Fruit fly (Drosophila melanogaster) whole organism, wandering third instar larva: Measurements from ENCODE around the gene CG8289.
A peak's percentile ranks its signal among the peaks of the same experiment; 100 is the strongest.

ENCODE experiments used
- Abd-B ChIP-seq: fragments of >200 bp; optimal IDR thresholded peaks from 2 replicates; lab custom pipeline; 2017; ENCODE audit warnings: missing biosample characterization, missing genetic modification characterization
- CG32264 ChIP-seq: fragments of 200-800 bp; sonication (Bioruptor generic); optimal IDR thresholded peaks from 2 replicates; lab custom pipeline; 2016; ENCODE audit warnings: missing biosample characterization, missing genetic modification characterization
- CG9705 ChIP-seq: fragments of 200-800 bp; sonication (Bioruptor generic); optimal IDR thresholded peaks from 2 replicates; lab custom pipeline; 2018; ENCODE audit warnings: missing biosample characterization, mild to moderate bottlenecking, missing genetic modification characterization
- CrebA ChIP-seq: fragments of 200-800 bp; sonication (Bioruptor generic); optimal IDR thresholded peaks from 2 replicates; lab custom pipeline; 2016; ENCODE audit warnings: missing biosample characterization, mild to moderate bottlenecking, missing genetic modification characterization, borderline replicate concordance
- Dfd ChIP-seq: fragments of >200 bp; optimal IDR thresholded peaks from 2 replicates; lab custom pipeline; 2017; ENCODE audit warnings: missing biosample characterization, missing genetic modification characterization
- Dif ChIP-seq: fragments of 200-275, 200-300 bp; sonication (Bioruptor generic); optimal IDR thresholded peaks from 2 replicates; lab custom pipeline; 2018; ENCODE audit warnings: missing biosample characterization, missing genetic modification characterization; ENCODE audit not compliant: partially characterized antibody
- GATAd ChIP-seq: sonication (Bioruptor generic); optimal IDR thresholded peaks from 2 replicates; lab custom pipeline; 2016; ENCODE audit warnings: missing biosample characterization, missing genetic modification characterization
- HLH106 ChIP-seq: fragments of 200-800 bp; optimal IDR thresholded peaks from 3 replicates; lab custom pipeline; 2019; ENCODE audit warnings: missing biosample characterization, mild to moderate bottlenecking, missing genetic modification characterization, moderate library complexity
- Hnf4 ChIP-seq: fragments of 200-800 bp; sonication (Bioruptor generic); optimal IDR thresholded peaks from 2 replicates; lab custom pipeline; 2016; ENCODE audit warnings: missing biosample characterization, mild to moderate bottlenecking, missing genetic modification characterization
- Hr78 ChIP-seq: fragments of >200 bp; optimal IDR thresholded peaks from 2 replicates; lab custom pipeline; 2017; ENCODE audit warnings: missing biosample characterization, missing genetic modification characterization
- Hr83 ChIP-seq: fragments of 200-300 bp; sonication (Bioruptor generic); optimal IDR thresholded peaks from 2 replicates; lab custom pipeline; 2016; ENCODE audit warnings: missing biosample characterization, mild to moderate bottlenecking, missing genetic modification characterization, moderate library complexity; ENCODE audit not compliant: poor library complexity, severe bottlenecking
- Jra ChIP-seq: sonication (Bioruptor generic); optimal IDR thresholded peaks from 2 replicates; lab custom pipeline; 2016; ENCODE audit warnings: missing biosample characterization, missing genetic modification characterization
- OdsH ChIP-seq: fragments of 200-800 bp; sonication (Bioruptor generic); optimal IDR thresholded peaks from 2 replicates; lab custom pipeline; 2016; ENCODE audit warnings: missing biosample characterization, mild to moderate bottlenecking, missing genetic modification characterization
- Rel ChIP-seq, 2 experiments: fragments of 200-800 bp; sonication (Bioruptor generic) in 1 of 2; optimal IDR thresholded peaks; 2 replicates in 1 of 2; 3 replicates in 1 of 2; lab custom pipeline; 2016 to 2019; ENCODE audit warnings: mild to moderate bottlenecking in 2 of 2, missing biosample characterization in 2 of 2, missing genetic modification characterization in 2 of 2, moderate library complexity in 1 of 2
- Sp1 ChIP-seq: fragments of 200-800 bp; sonication (Bioruptor generic); optimal IDR thresholded peaks from 3 replicates; lab custom pipeline; 2019; ENCODE audit warnings: missing biosample characterization, mild to moderate bottlenecking, missing genetic modification characterization, moderate library complexity
- Vsx2 ChIP-seq: fragments of 200-300, 225-300 bp; sonication (Bioruptor generic); optimal IDR thresholded peaks from 2 replicates; lab custom pipeline; 2018; ENCODE audit warnings: missing biosample characterization, missing genetic modification characterization; ENCODE audit not compliant: partially characterized antibody
- br ChIP-seq: fragments of 200-800 bp; sonication (Bioruptor generic); optimal IDR thresholded peaks from 2 replicates; lab custom pipeline; 2016; ENCODE audit warnings: missing biosample characterization, missing genetic modification characterization
- brk ChIP-seq: fragments of 200-800 bp; sonication (Bioruptor generic); optimal IDR thresholded peaks from 2 replicates; lab custom pipeline; 2016; ENCODE audit warnings: missing biosample characterization, mild to moderate bottlenecking, missing genetic modification characterization
- dl ChIP-seq, 2 experiments: fragments of 175-275, 200-275 bp in 1 of 2; fragments of 200-275 bp in 1 of 2; sonication (Bioruptor generic); optimal IDR thresholded peaks; lab custom pipeline; 2018; ENCODE audit warnings: mild to moderate bottlenecking in 2 of 2, missing biosample characterization in 2 of 2, missing genetic modification characterization in 2 of 2, moderate library complexity in 2 of 2; ENCODE audit not compliant: partially characterized antibody in 2 of 2, insufficient read depth in 1 of 2
- dmrt93B ChIP-seq: fragments of 200-800 bp; sonication (Bioruptor generic); optimal IDR thresholded peaks from 2 replicates; lab custom pipeline; 2018; ENCODE audit warnings: missing biosample characterization, mild to moderate bottlenecking, missing genetic modification characterization
- dsf ChIP-seq: sonication (Bioruptor generic); optimal IDR thresholded peaks from 2 replicates; lab custom pipeline; 2016; ENCODE audit warnings: missing biosample characterization, missing genetic modification characterization, borderline replicate concordance
- ey ChIP-seq: fragments of 200-800 bp; sonication (Bioruptor generic); optimal IDR thresholded peaks from 2 replicates; lab custom pipeline; 2016; ENCODE audit warnings: missing biosample characterization, missing genetic modification characterization
- foxo ChIP-seq, 2 experiments: fragments of 200-800 bp; sonication (Bioruptor generic); optimal IDR thresholded peaks; 2 replicates in 1 of 2; 3 replicates in 1 of 2; lab custom pipeline; 2016 to 2017; ENCODE audit warnings: missing biosample characterization in 2 of 2, missing genetic modification characterization in 2 of 2
- fru ChIP-seq: fragments of 200-800 bp; sonication (Bioruptor generic); optimal IDR thresholded peaks from 3 replicates; lab custom pipeline; 2016; ENCODE audit warnings: missing biosample characterization, mild to moderate bottlenecking, missing genetic modification characterization
- h ChIP-seq: fragments of 200-800 bp; sonication (Bioruptor generic); optimal IDR thresholded peaks from 3 replicates; lab custom pipeline; 2016; ENCODE audit warnings: missing biosample characterization, mild to moderate bottlenecking, missing genetic modification characterization
- jim ChIP-seq: fragments of 175-275, 200-325 bp; sonication (Bioruptor generic); optimal IDR thresholded peaks from 2 replicates; lab custom pipeline; 2016; ENCODE audit warnings: missing biosample characterization, mild to moderate bottlenecking, missing genetic modification characterization
- lola ChIP-seq: fragments of >200 bp; optimal IDR thresholded peaks from 2 replicates; lab custom pipeline; 2017; ENCODE audit warnings: missing biosample characterization, missing genetic modification characterization
- pan ChIP-seq: fragments of >200 bp; optimal IDR thresholded peaks from 2 replicates; lab custom pipeline; 2017
- psq ChIP-seq: fragments of 200-800 bp; sonication (Bioruptor generic); optimal IDR thresholded peaks from 3 replicates; lab custom pipeline; 2017; ENCODE audit warnings: missing biosample characterization, mild to moderate bottlenecking, missing genetic modification characterization, moderate library complexity
- rgr ChIP-seq: fragments of 200-800 bp; sonication (Bioruptor generic); optimal IDR thresholded peaks from 3 replicates; lab custom pipeline; 2016; ENCODE audit warnings: missing biosample characterization, mild to moderate bottlenecking, missing genetic modification characterization
- sage ChIP-seq: fragments of 200-800 bp; sonication (Bioruptor generic); optimal IDR thresholded peaks from 2 replicates; lab custom pipeline; 2016; ENCODE audit warnings: missing biosample characterization, mild to moderate bottlenecking, missing genetic modification characterization
- sv ChIP-seq: fragments of 200-800 bp; sonication (Bioruptor generic); optimal IDR thresholded peaks from 3 replicates; lab custom pipeline; 2016; ENCODE audit warnings: missing biosample characterization, missing genetic modification characterization
- tai ChIP-seq: sonication (Bioruptor generic); optimal IDR thresholded peaks from 2 replicates; lab custom pipeline; 2016; ENCODE audit warnings: missing biosample characterization, missing genetic modification characterization
- woc ChIP-seq: sonication (Bioruptor generic); optimal IDR thresholded peaks from 2 replicates; lab custom pipeline; 2016; ENCODE audit warnings: missing biosample characterization, mild to moderate bottlenecking, missing genetic modification characterization

CG8289 gene

DNA sequence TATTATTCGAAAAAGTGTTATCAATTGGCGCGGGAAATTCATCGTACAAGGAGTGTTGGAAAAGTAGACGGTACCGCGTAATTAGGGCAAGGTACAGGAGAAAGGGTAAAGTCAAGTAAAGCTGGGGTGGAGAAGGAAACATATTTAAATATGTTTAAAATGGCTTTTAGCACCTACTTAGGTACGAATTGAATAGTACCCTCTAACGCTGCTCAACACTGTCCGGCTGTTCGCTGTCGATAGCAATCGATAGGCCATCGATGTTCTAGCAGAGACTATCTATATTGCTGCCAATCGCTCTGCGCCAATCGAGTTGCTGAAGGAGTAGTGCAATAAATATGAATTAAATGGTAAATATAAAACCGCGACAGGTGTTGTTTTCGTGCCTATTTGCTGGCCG lies 36.5 kb downstream of the CG8289 start, which contains the start of gene X11L (continued):
- peak; percentile 82 for TF ChIP-seq Hr83 (GFP tag; lab: Kevin White, UChicago)
- TF ChIP-seq GATAd (GFP tag; lab: Kevin White, UChicago): peak; percentile 31
- TF ChIP-seq dl (GFP tag; optimal IDR thresholded peaks at IDR 0.05; lab: Kevin White, UChicago; ENCODE audit: insufficient read depth in 1 of 2, partially characterized antibody in 2 of 2): no peak

- TF ChIP-seq Dfd (GFP tag; lab: Kevin White, UChicago): peak; percentile 94
- TF ChIP-seq woc (GFP tag; lab: Kevin White, UChicago): no peak
- TF ChIP-seq, all 38 proteins: peak for 1
These were observed 38.2 kb downstream of the CG8289 start for dm6 chrX:17597622-17598021.

DNA sequence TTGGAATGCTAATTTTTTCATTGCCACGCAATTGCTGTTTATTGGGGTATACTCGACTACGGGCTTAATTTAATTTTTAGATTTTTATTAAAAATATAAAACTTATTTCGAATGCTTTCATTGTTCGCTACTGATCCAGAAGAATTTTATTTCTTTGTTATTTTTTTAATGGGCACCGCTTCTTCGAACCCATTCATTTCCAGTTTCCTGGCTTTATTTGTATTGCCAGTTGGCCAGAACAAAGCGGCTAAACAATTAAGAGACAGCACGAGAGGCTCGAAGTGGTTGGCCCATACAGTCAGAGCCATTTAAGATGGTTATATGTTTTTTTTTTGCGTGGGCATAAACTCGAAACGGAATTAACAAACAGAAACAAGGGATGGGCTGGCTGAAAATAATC lies 40.0 kb downstream of the CG8289 start:
- TF ChIP-seq Sp1 (GFP tag; lab: Kevin White, UChicago) (peak; percentile 80), CG32264 (GFP tag; lab: Kevin White, UChicago) (peak; percentile 14), OdsH (peak; percentile 87), ey (GFP tag; lab: Kevin White, UChicago) (peak; percentile 82), Hr78 (GFP tag; lab: Kevin White, UChicago) (no peak), psq (GFP tag; lab: Kevin White, UChicago) (peak; percentile 80), foxo (GFP tag; optimal IDR thresholded peaks at IDR 0.05; lab: Kevin White, UChicago) (peak in 1 of 2 experiments; percentile 88), Jra (GFP tag; lab: Kevin White, UChicago) (peak; percentile 64), Hnf4 (GFP tag; lab: Kevin White, UChicago) (peak; percentile 82), HLH106 (tag; lab: Kevin White, UChicago) (peak; percentile 85), brk (GFP tag; lab: Kevin White, UChicago) (peak; percentile 74), fru (GFP tag; lab: Kevin White, UChicago) (peak; percentile 81), h (GFP tag; lab: Kevin White, UChicago) (peak; percentile 92), rgr (GFP tag; lab: Kevin White, UChicago) (peak; percentile 86), sv (GFP tag; lab: Kevin White, UChicago) (peak; percentile 76), tai (GFP tag; lab: Kevin White, UChicago) (no peak), dmrt93B (GFP tag; lab: Kevin White, UChicago) (peak; percentile 73), Rel (GFP tag; optimal IDR thresholded peaks at IDR 0.05; lab: Kevin White, UChicago) (peak; percentile 55), Rel (tag; optimal IDR thresholded peaks at IDR 0.05; lab: Kevin White, UChicago) (peak; percentile 30), Vsx2 (no peak), dsf (GFP tag; lab: Kevin White, UChicago) (peak; percentile 49), Abd-B (GFP tag; lab: Kevin White, UChicago) (no peak), br (GFP tag; lab: Kevin White, UChicago) (peak; percentile 83), Dfd (GFP tag; lab: Kevin White, UChicago) (no peak), CG9705 (GFP tag; lab: Kevin White, UChicago) (no peak), GATAd (GFP tag; lab: Kevin White, UChicago) (no peak), lola (GFP tag; lab: Kevin White, UChicago) (no peak), CrebA (GFP tag; lab: Kevin White, UChicago) (no peak), Hr83 (GFP tag; lab: Kevin White, UChicago) (peak; percentile 32), sage (GFP tag; lab: Kevin White, UChicago) (peak; percentile 78), woc (GFP tag; lab: Kevin White, UChicago) (peak; percentile 69), jim (GFP tag; lab: Kevin White, UChicago) (no peak), pan (lab: Kevin White, UChicago) (peak; percentile 41)

- no peak for TF ChIP-seq Dif
- TF ChIP-seq ey (GFP tag; lab: Kevin White, UChicago): no peak
- TF ChIP-seq dmrt93B (GFP tag; lab: Kevin White, UChicago): no peak
- TF ChIP-seq CG32264 (GFP tag; lab: Kevin White, UChicago): no peak
- TF ChIP-seq rgr (GFP tag; lab: Kevin White, UChicago): no peak
- no peak for TF ChIP-seq Rel (GFP tag; optimal IDR thresholded peaks at IDR 0.05; lab: Kevin White, UChicago)
- TF ChIP-seq Rel (tag; optimal IDR thresholded peaks at IDR 0.05; lab: Kevin White, UChicago): no peak
- no peak for TF ChIP-seq fru (GFP tag; lab: Kevin White, UChicago)
- no peak for TF ChIP-seq tai (GFP tag; lab: Kevin White, UChicago)
- no peak for TF ChIP-seq lola (GFP tag; lab: Kevin White, UChicago)
These were observed 41.1 kb downstream of the CG8289 start for dm6 chrX:17594745-17595144.
